Worm (Caenorhabditis elegans) whole organism, young adult: Measurements from ENCODE around the gene Y62H9A.4.

Source experiments
- F33H1.4 ChIP-seq: fragments of 200-800 bp; sonication (Bioruptor generic); IDR thresholded peaks from 2 replicates; pipeline ENCODE4 v1.3.6; 2022; ENCODE audit warnings: missing genetic modification reagents, missing genetic modification characterization, missing compliant biosample characterization
- K11D2.4 ChIP-seq: fragments of 200-800 bp; sonication (Bioruptor generic); IDR thresholded peaks from 2 replicates; pipeline ENCODE4 v1.3.6; 2022; ENCODE audit warnings: missing genetic modification reagents, missing genetic modification characterization, missing compliant biosample characterization
- Y53G8AR.9 ChIP-seq: fragments of 200-800 bp; sonication (Bioruptor generic); conservative IDR thresholded peaks from 2 replicates; pipeline ENCODE4 v1.3.6; 2022; ENCODE audit warnings: missing genetic modification reagents, missing genetic modification characterization, missing compliant biosample characterization
- ama-1 ChIP-seq, 3 experiments: fragments of 150-350 bp in 1 of 3; sonication (generic microtip) in 2 of 3; optimal IDR thresholded peaks; 2 replicates each; lab custom pipeline; 2014 to 2018; ENCODE audit warnings: missing biosample characterization in 2 of 3, missing genetic modification characterization in 2 of 3, missing genetic modification reagents in 2 of 3
- attf-5 ChIP-seq: fragments of 200-800 bp; sonication (Bioruptor generic); optimal IDR thresholded peaks from 2 replicates; lab custom pipeline; 2018; ENCODE audit warnings: mild to moderate bottlenecking, missing genetic modification characterization, missing compliant biosample characterization
- ekl-4 ChIP-seq: fragments of 200-800 bp; sonication (Bioruptor generic); IDR thresholded peaks from 2 replicates; pipeline ENCODE4 v1.3.6; 2022; ENCODE audit warnings: missing genetic modification reagents, missing genetic modification characterization, missing compliant biosample characterization
- lin-26 ChIP-seq: fragments of 200-800 bp; sonication (Bioruptor generic); IDR thresholded peaks from 2 replicates; pipeline ENCODE4 v1.3.6; 2022; ENCODE audit warnings: missing genetic modification reagents, missing genetic modification characterization, missing compliant biosample characterization
- lir-1 ChIP-seq: fragments of 200-800 bp; sonication (Bioruptor generic); conservative IDR thresholded peaks from 2 replicates; pipeline ENCODE4 v1.3.6; 2022; ENCODE audit warnings: missing genetic modification reagents, missing genetic modification characterization, missing compliant biosample characterization
- madf-6 ChIP-seq: fragments of 200-800 bp; sonication (Bioruptor generic); IDR thresholded peaks from 2 replicates; pipeline ENCODE4 v1.3.6; 2022; ENCODE audit warnings: missing genetic modification reagents, missing genetic modification characterization, missing compliant biosample characterization
- nhr-90 ChIP-seq: sonication (generic microtip); optimal IDR thresholded peaks from 2 replicates; lab custom pipeline; 2016; ENCODE audit warnings: missing genotype, mild to moderate bottlenecking, missing genetic modification characterization, missing compliant biosample characterization
- somi-1 ChIP-seq: fragments of 200-800 bp; sonication (Bioruptor generic); optimal IDR thresholded peaks from 2 replicates; lab custom pipeline; 2018; ENCODE audit warnings: mild to moderate bottlenecking, missing genetic modification characterization, missing compliant biosample characterization
- sptf-2 ChIP-seq: fragments of 200-800 bp; sonication (Bioruptor generic); optimal IDR thresholded peaks from 2 replicates; lab custom pipeline; 2018; ENCODE audit warnings: mild to moderate bottlenecking, missing genetic modification characterization, missing compliant biosample characterization
- unc-130 ChIP-seq: sonication (generic microtip); optimal IDR thresholded peaks from 2 replicates; lab custom pipeline; 2016; ENCODE audit warnings: missing genetic modification reagents, missing genetic modification characterization, missing compliant biosample characterization
- ztf-26 ChIP-seq: sonication (generic microtip); optimal IDR thresholded peaks from 2 replicates; lab custom pipeline; 2017; ENCODE audit warnings: missing genetic modification characterization, missing compliant biosample characterization

ce11 chrX:11850082-11850481 is 29.8 kb upstream of the Y62H9A.4 start, which contains the start of gene F54F7.3:
- TF ChIP-seq unc-130: no peak
- TF ChIP-seq ama-1 (optimal IDR thresholded peaks at IDR 0.05; lab: Kevin White, UChicago): no peak
- no peak for TF ChIP-seq ama-1 (GFP tag; optimal IDR thresholded peaks at IDR 0.05; lab: Kevin White, UChicago)
- TF ChIP-seq F33H1.4 (GFP tag; lab: Robert Waterston, UW): no peak
- TF ChIP-seq somi-1 (GFP tag; lab: Kevin White, UChicago): no peak
- no peak for TF ChIP-seq madf-6 (GFP tag; lab: Robert Waterston, UW)
- TF ChIP-seq nhr-90 (tag; lab: Kevin White, UChicago): no peak
- TF ChIP-seq lin-26: no peak
- no peak for TF ChIP-seq ztf-26 (tag; lab: Kevin White, UChicago)
- TF ChIP-seq Y53G8AR.9 (GFP tag; lab: Robert Waterston, UW): no peak
- TF ChIP-seq lir-1 (GFP tag; lab: Robert Waterston, UW): no peak
- TF ChIP-seq K11D2.4 (GFP tag; lab: Robert Waterston, UW): no peak
- TF ChIP-seq attf-5 (GFP tag; lab: Kevin White, UChicago): no peak
- no peak for TF ChIP-seq sptf-2 (GFP tag; lab: Kevin White, UChicago)
- no peak for TF ChIP-seq ekl-4 (GFP tag; lab: Robert Waterston, UW)
